Fruit fly (Drosophila melanogaster) whole organism, wandering third instar larva: ENCODE measurements around the gene ppk11.
A peak's percentile ranks its signal among the peaks of the same experiment; 100 is the strongest.

Experiments
- Abd-B ChIP-seq: fragments of >200 bp; optimal IDR thresholded peaks from 2 replicates; lab custom pipeline; 2017; ENCODE audit warnings: missing biosample characterization, missing genetic modification characterization
- CG32264 ChIP-seq: fragments of 200-800 bp; sonication (Bioruptor generic); optimal IDR thresholded peaks from 2 replicates; lab custom pipeline; 2016; ENCODE audit warnings: missing biosample characterization, missing genetic modification characterization
- CG9705 ChIP-seq: fragments of 200-800 bp; sonication (Bioruptor generic); optimal IDR thresholded peaks from 2 replicates; lab custom pipeline; 2018; ENCODE audit warnings: missing biosample characterization, mild to moderate bottlenecking, missing genetic modification characterization
- CrebA ChIP-seq: fragments of 200-800 bp; sonication (Bioruptor generic); optimal IDR thresholded peaks from 2 replicates; lab custom pipeline; 2016; ENCODE audit warnings: missing biosample characterization, mild to moderate bottlenecking, missing genetic modification characterization, borderline replicate concordance
- Dfd ChIP-seq: fragments of >200 bp; optimal IDR thresholded peaks from 2 replicates; lab custom pipeline; 2017; ENCODE audit warnings: missing biosample characterization, missing genetic modification characterization
- Dif ChIP-seq: fragments of 200-275, 200-300 bp; sonication (Bioruptor generic); optimal IDR thresholded peaks from 2 replicates; lab custom pipeline; 2018; ENCODE audit warnings: missing biosample characterization, missing genetic modification characterization; ENCODE audit not compliant: partially characterized antibody
- GATAd ChIP-seq: sonication (Bioruptor generic); optimal IDR thresholded peaks from 2 replicates; lab custom pipeline; 2016; ENCODE audit warnings: missing biosample characterization, missing genetic modification characterization
- HLH106 ChIP-seq: fragments of 200-800 bp; optimal IDR thresholded peaks from 3 replicates; lab custom pipeline; 2019; ENCODE audit warnings: missing biosample characterization, mild to moderate bottlenecking, missing genetic modification characterization, moderate library complexity
- Hnf4 ChIP-seq: fragments of 200-800 bp; sonication (Bioruptor generic); optimal IDR thresholded peaks from 2 replicates; lab custom pipeline; 2016; ENCODE audit warnings: missing biosample characterization, mild to moderate bottlenecking, missing genetic modification characterization
- Hr78 ChIP-seq: fragments of >200 bp; optimal IDR thresholded peaks from 2 replicates; lab custom pipeline; 2017; ENCODE audit warnings: missing biosample characterization, missing genetic modification characterization
- Hr83 ChIP-seq: fragments of 200-300 bp; sonication (Bioruptor generic); optimal IDR thresholded peaks from 2 replicates; lab custom pipeline; 2016; ENCODE audit warnings: missing biosample characterization, mild to moderate bottlenecking, missing genetic modification characterization, moderate library complexity; ENCODE audit not compliant: poor library complexity, severe bottlenecking
- Jra ChIP-seq: sonication (Bioruptor generic); optimal IDR thresholded peaks from 2 replicates; lab custom pipeline; 2016; ENCODE audit warnings: missing biosample characterization, missing genetic modification characterization
- Myc ChIP-seq: fragments of >200 bp; optimal IDR thresholded peaks from 2 replicates; lab custom pipeline; 2017
- OdsH ChIP-seq: fragments of 200-800 bp; sonication (Bioruptor generic); optimal IDR thresholded peaks from 2 replicates; lab custom pipeline; 2016; ENCODE audit warnings: missing biosample characterization, mild to moderate bottlenecking, missing genetic modification characterization
- Rel ChIP-seq, 2 experiments: fragments of 200-800 bp; sonication (Bioruptor generic) in 1 of 2; optimal IDR thresholded peaks; 2 replicates in 1 of 2; 3 replicates in 1 of 2; lab custom pipeline; 2016 to 2019; ENCODE audit warnings: mild to moderate bottlenecking in 2 of 2, missing biosample characterization in 2 of 2, missing genetic modification characterization in 2 of 2, moderate library complexity in 1 of 2
- br ChIP-seq: fragments of 200-800 bp; sonication (Bioruptor generic); optimal IDR thresholded peaks from 2 replicates; lab custom pipeline; 2016; ENCODE audit warnings: missing biosample characterization, missing genetic modification characterization
- brk ChIP-seq: fragments of 200-800 bp; sonication (Bioruptor generic); optimal IDR thresholded peaks from 2 replicates; lab custom pipeline; 2016; ENCODE audit warnings: missing biosample characterization, mild to moderate bottlenecking, missing genetic modification characterization
- dl ChIP-seq, 2 experiments: fragments of 175-275, 200-275 bp in 1 of 2; fragments of 200-275 bp in 1 of 2; sonication (Bioruptor generic); optimal IDR thresholded peaks; lab custom pipeline; 2018; ENCODE audit warnings: mild to moderate bottlenecking in 2 of 2, missing biosample characterization in 2 of 2, missing genetic modification characterization in 2 of 2, moderate library complexity in 2 of 2; ENCODE audit not compliant: partially characterized antibody in 2 of 2, insufficient read depth in 1 of 2
- dmrt93B ChIP-seq: fragments of 200-800 bp; sonication (Bioruptor generic); optimal IDR thresholded peaks from 2 replicates; lab custom pipeline; 2018; ENCODE audit warnings: missing biosample characterization, mild to moderate bottlenecking, missing genetic modification characterization
- ey ChIP-seq: fragments of 200-800 bp; sonication (Bioruptor generic); optimal IDR thresholded peaks from 2 replicates; lab custom pipeline; 2016; ENCODE audit warnings: missing biosample characterization, missing genetic modification characterization
- foxo ChIP-seq, 2 experiments: fragments of 200-800 bp; sonication (Bioruptor generic); optimal IDR thresholded peaks; 2 replicates in 1 of 2; 3 replicates in 1 of 2; lab custom pipeline; 2016 to 2017; ENCODE audit warnings: missing biosample characterization in 2 of 2, missing genetic modification characterization in 2 of 2
- fru ChIP-seq: fragments of 200-800 bp; sonication (Bioruptor generic); optimal IDR thresholded peaks from 3 replicates; lab custom pipeline; 2016; ENCODE audit warnings: missing biosample characterization, mild to moderate bottlenecking, missing genetic modification characterization
- h ChIP-seq: fragments of 200-800 bp; sonication (Bioruptor generic); optimal IDR thresholded peaks from 3 replicates; lab custom pipeline; 2016; ENCODE audit warnings: missing biosample characterization, mild to moderate bottlenecking, missing genetic modification characterization
- jim ChIP-seq: fragments of 175-275, 200-325 bp; sonication (Bioruptor generic); optimal IDR thresholded peaks from 2 replicates; lab custom pipeline; 2016; ENCODE audit warnings: missing biosample characterization, mild to moderate bottlenecking, missing genetic modification characterization
- lola ChIP-seq: fragments of >200 bp; optimal IDR thresholded peaks from 2 replicates; lab custom pipeline; 2017; ENCODE audit warnings: missing biosample characterization, missing genetic modification characterization
- pan ChIP-seq: fragments of >200 bp; optimal IDR thresholded peaks from 2 replicates; lab custom pipeline; 2017
- psq ChIP-seq: fragments of 200-800 bp; sonication (Bioruptor generic); optimal IDR thresholded peaks from 3 replicates; lab custom pipeline; 2017; ENCODE audit warnings: missing biosample characterization, mild to moderate bottlenecking, missing genetic modification characterization, moderate library complexity
- rgr ChIP-seq: fragments of 200-800 bp; sonication (Bioruptor generic); optimal IDR thresholded peaks from 3 replicates; lab custom pipeline; 2016; ENCODE audit warnings: missing biosample characterization, mild to moderate bottlenecking, missing genetic modification characterization
- sage ChIP-seq: fragments of 200-800 bp; sonication (Bioruptor generic); optimal IDR thresholded peaks from 2 replicates; lab custom pipeline; 2016; ENCODE audit warnings: missing biosample characterization, mild to moderate bottlenecking, missing genetic modification characterization
- sv ChIP-seq: fragments of 200-800 bp; sonication (Bioruptor generic); optimal IDR thresholded peaks from 3 replicates; lab custom pipeline; 2016; ENCODE audit warnings: missing biosample characterization, missing genetic modification characterization
- tai ChIP-seq: sonication (Bioruptor generic); optimal IDR thresholded peaks from 2 replicates; lab custom pipeline; 2016; ENCODE audit warnings: missing biosample characterization, missing genetic modification characterization
- usp ChIP-seq: fragments of >200 bp; optimal IDR thresholded peaks from 2 replicates; lab custom pipeline; 2017; ENCODE audit warnings: missing biosample characterization, missing genetic modification characterization
- woc ChIP-seq: sonication (Bioruptor generic); optimal IDR thresholded peaks from 2 replicates; lab custom pipeline; 2016; ENCODE audit warnings: missing biosample characterization, mild to moderate bottlenecking, missing genetic modification characterization

ppk11 gene

DNA sequence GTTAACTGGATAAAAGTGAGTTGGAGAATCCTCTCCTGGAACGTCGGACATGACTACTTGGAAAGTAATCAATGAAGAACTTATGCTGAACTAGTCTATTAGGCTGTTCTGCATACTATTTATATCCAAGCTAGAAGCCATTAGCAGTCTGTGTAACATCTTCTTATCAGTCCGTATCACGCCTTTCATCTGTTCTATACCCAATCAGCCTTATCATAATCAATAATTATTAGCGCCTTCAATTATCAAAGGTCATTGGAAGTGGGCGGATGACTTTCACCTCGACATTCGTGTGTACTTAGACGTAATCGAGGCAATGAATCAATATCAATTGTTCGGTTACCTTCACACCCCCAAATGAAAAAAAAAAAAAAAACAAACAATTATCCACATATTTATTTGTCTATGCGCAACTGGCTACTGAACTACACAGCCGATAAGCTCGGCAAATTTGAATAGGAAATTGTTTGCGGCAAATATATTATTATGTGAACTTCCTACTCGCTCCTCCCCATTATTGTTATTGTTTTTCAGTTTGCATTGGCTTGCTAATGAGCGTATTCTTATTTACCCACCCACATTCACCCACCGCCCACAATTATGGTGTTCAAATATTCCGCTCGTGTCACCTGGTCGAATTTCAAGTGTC lies at the start of gene ppk11, which contains the start of gene ppk16:
ppk11 (minus strand) TSS at position 51 of the 649 bp plus-strand sequence.
ppk16 (minus strand) TSS at position 51 of the 649 bp plus-strand sequence.
- TF ChIP-seq Hr83 (GFP tag; lab: Kevin White, UChicago), result no peak
- TF ChIP-seq HLH106 (tag; lab: Kevin White, UChicago), result no peak
- no peak for TF ChIP-seq foxo (GFP tag; optimal IDR thresholded peaks at IDR 0.05; lab: Kevin White, UChicago)
- no peak for TF ChIP-seq pan (lab: Kevin White, UChicago)
- TF ChIP-seq Hr78, result no peak
- TF ChIP-seq usp, result no peak
- TF ChIP-seq psq (GFP tag; lab: Kevin White, UChicago), result no peak
- TF ChIP-seq br (GFP tag; lab: Kevin White, UChicago), result no peak
- no peak for TF ChIP-seq jim (GFP tag; lab: Kevin White, UChicago)
- TF ChIP-seq brk (GFP tag; lab: Kevin White, UChicago), result no peak
- TF ChIP-seq ey (GFP tag; lab: Kevin White, UChicago), result no peak

DNA sequence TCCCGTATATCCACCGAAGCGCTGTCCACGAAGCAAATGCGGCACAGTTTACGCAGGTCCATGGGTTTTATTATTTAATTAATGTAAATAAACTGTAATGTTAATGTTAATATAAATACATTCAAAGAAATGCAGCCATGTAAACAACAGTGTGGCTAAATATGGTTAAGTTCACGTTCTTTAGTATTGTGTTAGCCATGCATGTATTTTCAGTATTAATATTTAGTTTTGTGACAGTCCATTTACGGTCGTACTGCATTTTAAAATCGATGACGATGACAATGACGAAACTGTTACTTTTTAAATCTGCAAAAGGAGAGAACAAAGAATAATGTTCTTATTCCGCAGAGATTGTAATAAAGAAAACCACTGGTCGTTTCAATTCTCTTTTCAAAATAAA lies 18.1 kb upstream of the ppk11 start, which contains the start of gene CG13123:
CG13123 (minus strand) TSS at position 163 of the 400 bp plus-strand sequence.
- TF ChIP-seq Hr78, result no peak
- TF ChIP-seq brk (GFP tag; lab: Kevin White, UChicago), result peak; percentile 58
- no peak for TF ChIP-seq dl (GFP tag; optimal IDR thresholded peaks at IDR 0.05; lab: Kevin White, UChicago; ENCODE audit: insufficient read depth in 1 of 2, partially characterized antibody in 2 of 2)
- TF ChIP-seq Myc, result no peak
- no peak for TF ChIP-seq rgr (GFP tag; lab: Kevin White, UChicago)

DNA sequence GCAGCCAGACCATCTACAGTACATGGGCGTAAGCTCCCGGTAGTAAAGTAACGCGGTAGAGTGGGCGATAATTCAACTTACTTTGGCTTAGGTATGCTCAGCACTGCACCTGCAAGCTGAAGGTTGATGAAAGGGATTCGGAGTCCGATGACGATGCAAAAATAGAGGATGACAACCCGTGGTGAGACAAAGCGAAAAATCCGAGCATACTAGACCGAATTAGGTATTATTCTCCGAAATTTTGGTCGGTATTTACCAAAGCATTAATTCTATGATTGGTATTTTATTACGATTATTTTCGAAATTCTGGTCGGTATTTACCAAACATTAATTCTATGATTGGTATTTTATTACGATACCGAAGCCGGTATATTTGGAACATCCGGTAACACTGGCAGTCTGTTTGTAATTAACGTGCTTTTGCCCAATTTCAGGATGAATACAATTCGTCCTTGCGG lies 15.7 kb upstream of the ppk11 start, which contains the start of gene CG4036:
CG4036 (plus strand) TSS at position 348 of the 458 bp plus-strand sequence.
- TF ChIP-seq Hnf4, result peak; percentile 18
- TF ChIP-seq CG32264, result no peak
- no peak for TF ChIP-seq Hr78
- no peak for TF ChIP-seq dmrt93B
- no peak for TF ChIP-seq woc
- no peak for TF ChIP-seq sv (GFP tag; lab: Kevin White, UChicago)
- TF ChIP-seq Abd-B (GFP tag; lab: Kevin White, UChicago), result no peak
- no peak for TF ChIP-seq HLH106 (tag; lab: Kevin White, UChicago)
- TF ChIP-seq psq (GFP tag; lab: Kevin White, UChicago), result no peak
- no peak for TF ChIP-seq Rel (GFP tag; optimal IDR thresholded peaks at IDR 0.05; lab: Kevin White, UChicago)
- peak; percentile 29 for TF ChIP-seq Rel (tag; optimal IDR thresholded peaks at IDR 0.05; lab: Kevin White, UChicago)
- TF ChIP-seq Myc, result peak; percentile 46
- TF ChIP-seq br (GFP tag; lab: Kevin White, UChicago), result no peak
- TF ChIP-seq Dif, result no peak
- TF ChIP-seq fru, result no peak

DNA sequence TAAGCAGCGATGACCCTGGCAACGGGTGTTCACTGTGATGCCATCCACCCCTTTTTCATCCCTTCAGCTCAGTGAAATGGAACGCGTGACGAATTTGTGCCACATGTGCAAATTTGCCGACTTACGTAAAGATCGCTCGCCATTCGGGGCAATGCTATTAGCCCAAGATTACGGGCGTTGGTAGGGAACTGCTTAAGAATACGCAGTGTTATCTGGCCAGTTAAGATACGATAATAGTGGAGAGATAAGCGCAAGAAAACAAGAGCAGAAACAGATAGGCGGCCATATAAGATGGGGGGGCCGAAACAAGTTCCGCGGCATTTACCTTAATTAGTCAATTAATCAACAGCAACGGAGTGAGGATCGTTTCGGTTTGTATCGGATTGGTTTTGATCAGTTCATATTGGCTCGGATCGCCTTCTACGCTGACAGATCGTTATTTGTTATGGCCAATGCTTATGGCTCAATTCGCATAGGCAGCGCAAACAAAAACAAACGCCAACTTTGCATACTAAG lies 11.1 kb upstream of the ppk11 start:
- TF ChIP-seq dmrt93B (no peak), sage (no peak), pan (lab: Kevin White, UChicago) (no peak), rgr (GFP tag; lab: Kevin White, UChicago) (peak; percentile 59), foxo (GFP tag; optimal IDR thresholded peaks at IDR 0.05; lab: Kevin White, UChicago) (peak in 1 of 2 experiments; percentile 12), CrebA (GFP tag; lab: Kevin White, UChicago) (no peak), CG32264 (no peak), psq (GFP tag; lab: Kevin White, UChicago) (no peak), Dfd (no peak), Jra (GFP tag; lab: Kevin White, UChicago) (no peak), Myc (no peak), tai (GFP tag; lab: Kevin White, UChicago) (no peak), Hr83 (GFP tag; lab: Kevin White, UChicago) (peak; percentile 59), dl (GFP tag; optimal IDR thresholded peaks at IDR 0.05; lab: Kevin White, UChicago; ENCODE audit: insufficient read depth in 1 of 2, partially characterized antibody in 2 of 2) (no peak), Hr78 (no peak), br (GFP tag; lab: Kevin White, UChicago) (peak; percentile 69), Rel (GFP tag; optimal IDR thresholded peaks at IDR 0.05; lab: Kevin White, UChicago) (no peak), Rel (tag; optimal IDR thresholded peaks at IDR 0.05; lab: Kevin White, UChicago) (no peak), Hnf4 (peak; percentile 39), OdsH (peak; percentile 59), CG9705 (GFP tag; lab: Kevin White, UChicago) (no peak), usp (no peak), GATAd (GFP tag; lab: Kevin White, UChicago) (no peak), HLH106 (tag; lab: Kevin White, UChicago) (no peak), fru (no peak), lola (no peak), h (peak; percentile 29)
